Worm (Caenorhabditis elegans) whole organism, midembryonic: ENCODE data around the gene C17H11.6.
A peak's percentile ranks its signal among the peaks of the same experiment; 100 is the strongest.

ENCODE experiments used
- T22C8.4 ChIP-seq: fragments of 200-800 bp; sonication (Bioruptor generic); IDR thresholded peaks from 2 replicates; pipeline ENCODE4 v1.3.6; 2022; ENCODE audit warnings: missing genetic modification characterization, missing compliant biosample characterization
- cog-1 ChIP-seq: sonication (generic microtip); optimal IDR thresholded peaks from 2 replicates; lab custom pipeline; 2016; ENCODE audit warnings: missing genetic modification characterization, missing compliant biosample characterization
- flt-1 ChIP-seq: fragments of 200-800 bp; sonication (Bioruptor generic); IDR thresholded peaks from 2 replicates; pipeline ENCODE4 v1.3.6; 2022; ENCODE audit warnings: missing genetic modification characterization, missing compliant biosample characterization
- klf-2 ChIP-seq: fragments of 200-800 bp; sonication (Bioruptor generic); conservative IDR thresholded peaks from 2 replicates; pipeline ENCODE4 v1.3.6; 2022; ENCODE audit warnings: missing genetic modification reagents, missing genetic modification characterization, missing compliant biosample characterization
- med-1 ChIP-seq: sonication (generic microtip); optimal IDR thresholded peaks from 2 replicates; lab custom pipeline; 2017; ENCODE audit warnings: missing genetic modification characterization, mild to moderate bottlenecking, missing compliant biosample characterization, antibody characterized with exemption, missing genetic modification reagents; ENCODE audit not compliant: insufficient read depth
- ref-1 ChIP-seq: fragments of 200-800 bp; sonication (Bioruptor generic); conservative IDR thresholded peaks from 2 replicates; pipeline ENCODE4 v1.3.6; 2022; ENCODE audit warnings: missing genetic modification reagents, missing genetic modification characterization, missing compliant biosample characterization
- tab-1 ChIP-seq: fragments of 200-800 bp; sonication (Bioruptor generic); IDR thresholded peaks from 2 replicates; pipeline ENCODE4 v1.3.6; 2022; ENCODE audit warnings: missing genetic modification characterization, missing compliant biosample characterization
- ztf-23 ChIP-seq: fragments of 200-800 bp; sonication (Bioruptor generic); IDR thresholded peaks from 2 replicates; pipeline ENCODE4 v1.3.6; 2022; ENCODE audit warnings: missing genetic modification reagents, missing genetic modification characterization, missing compliant biosample characterization
- ztf-29 ChIP-seq: fragments of 200-800 bp; sonication (Bioruptor generic); IDR thresholded peaks from 2 replicates; pipeline ENCODE4 v1.3.6; 2022; ENCODE audit warnings: missing genetic modification reagents, missing genetic modification characterization, missing compliant biosample characterization

C17H11.6 gene

ce11 chrX:8139146-8139545, 64.4 kb downstream of the C17H11.6 start, which contains the start of gene C02B8.3:
Gene C02B8.3 (plus strand): TSS chrX:8139446.
- TF ChIP-seq klf-2 (GFP tag; lab: Robert Waterston, UW) (no peak), flt-1 (GFP tag; lab: Robert Waterston, UW) (no peak), ref-1 (GFP tag; lab: Robert Waterston, UW) (no peak), ztf-23 (no peak), tab-1 (GFP tag; lab: Robert Waterston, UW) (no peak), cog-1 (tag; lab: Kevin White, UChicago) (no peak), med-1 (no peak)

ce11 chrX:8137779-8138178, 65.8 kb downstream of the C17H11.6 start, which contains the start of gene C02B8.7:
Gene C02B8.7 (minus strand): TSS chrX:8137879.
- no peak for TF ChIP-seq med-1
- TF ChIP-seq ztf-23, result no peak
- TF ChIP-seq T22C8.4 (GFP tag; lab: Robert Waterston, UW), result no peak
- no peak for TF ChIP-seq ztf-29 (GFP tag; lab: Robert Waterston, UW)
- TF ChIP-seq cog-1 (tag; lab: Kevin White, UChicago), result no peak
- no peak for TF ChIP-seq flt-1 (GFP tag; lab: Robert Waterston, UW)
- no peak for TF ChIP-seq tab-1 (GFP tag; lab: Robert Waterston, UW)
- no peak for TF ChIP-seq klf-2 (GFP tag; lab: Robert Waterston, UW)
- no peak for TF ChIP-seq ref-1 (GFP tag; lab: Robert Waterston, UW)

ce11 chrX:8136276-8136891, 67.2 kb downstream of the C17H11.6 start, which contains the start of gene C02B8.6:
Gene C02B8.6 (minus strand): TSS chrX:8136326.
- TF ChIP-seq cog-1 (tag; lab: Kevin White, UChicago) (peak; percentile 47), ref-1 (GFP tag; lab: Robert Waterston, UW) (no peak)
